Fruit fly (Drosophila melanogaster): ENCODE results near the gene NANS.

DNA sequence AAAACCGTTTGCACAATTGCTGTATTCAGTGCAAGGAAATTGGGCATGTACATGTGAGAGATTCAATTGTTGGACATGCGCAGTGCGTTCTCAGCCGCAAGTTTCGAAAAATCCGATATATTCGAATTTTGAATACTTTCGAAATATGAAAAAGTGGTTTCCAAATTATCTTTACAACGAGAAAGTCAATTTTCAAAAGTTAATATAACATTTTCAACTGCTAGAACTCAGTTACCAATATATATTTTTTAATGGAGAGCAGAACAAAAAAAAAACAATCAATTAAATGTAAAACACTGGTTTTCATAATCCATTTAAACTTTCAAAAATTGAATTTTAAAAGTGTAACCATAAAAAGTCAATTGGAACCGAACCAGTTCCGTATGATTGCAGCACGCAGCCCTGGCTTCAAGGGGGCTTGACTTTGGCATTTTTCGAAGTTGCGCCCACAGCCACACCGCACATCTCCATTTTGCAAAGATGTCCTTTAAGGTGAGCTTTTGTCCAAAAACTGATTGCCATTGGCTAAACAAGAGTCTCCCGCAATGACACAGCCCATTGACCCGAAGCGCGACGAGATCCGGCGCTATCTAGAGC lies 3.9 kb upstream of the NANS start, which contains the start of the genes Scgbeta and CG17202:
- TF ChIP-seq Clk (GFP tag; optimal IDR thresholded peaks at IDR 0.05) (no peak), CG7101 (tag; optimal IDR thresholded peaks at IDR 0.05) (peak; percentile 18)
